Worm (Caenorhabditis elegans): ENCODE results near the gene H06A10.1.

DNA sequence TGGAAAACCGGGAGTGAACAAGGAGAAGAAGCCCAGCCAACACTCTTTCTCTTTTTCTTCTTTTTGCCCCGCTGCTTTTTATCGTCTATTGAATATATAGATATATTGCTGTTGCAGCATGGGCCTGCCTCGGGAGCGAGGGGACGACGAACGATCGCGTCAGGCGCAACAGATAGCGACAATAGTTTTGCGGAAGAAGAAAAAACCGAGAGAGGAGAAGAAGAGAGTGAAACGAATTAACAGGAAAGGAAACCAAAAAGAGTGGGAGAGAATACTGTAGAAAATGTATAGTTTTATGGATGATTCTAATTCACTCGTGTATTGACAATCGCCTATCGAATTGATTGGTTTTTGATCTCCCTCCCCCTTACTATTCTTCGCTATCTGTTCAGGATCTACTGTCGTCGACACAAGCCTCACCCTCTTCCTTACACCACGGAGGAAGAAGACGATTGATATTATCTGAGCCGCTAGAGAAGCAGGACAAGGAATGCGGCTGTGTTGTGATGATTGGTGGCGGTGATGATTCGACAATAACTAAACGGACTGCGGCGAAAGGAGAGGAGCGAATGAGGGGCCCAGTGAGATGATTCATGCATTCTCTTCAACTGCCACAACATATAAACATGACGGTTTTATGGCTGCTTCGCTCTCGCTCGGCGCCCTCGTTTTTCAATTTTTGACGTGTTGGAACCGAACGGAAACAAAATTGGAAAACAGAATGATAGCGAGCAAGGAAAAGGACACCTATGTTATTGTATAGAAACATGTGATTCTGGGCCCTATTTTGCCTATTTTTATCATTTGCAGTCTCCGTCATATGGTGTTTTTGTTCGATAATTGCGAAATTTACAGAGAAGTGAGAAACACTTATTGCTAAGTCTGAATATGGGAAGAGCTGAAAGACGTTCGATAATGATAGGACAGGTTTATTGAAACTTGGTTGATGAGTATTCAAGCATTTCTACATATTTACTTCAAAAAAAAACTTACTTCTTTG is 19.2 kb downstream of the H06A10.1 start:
- TF ChIP-seq ceh-48 (tag; optimal IDR thresholded peaks at IDR 0.05) (no peak), sox-2 (GFP tag; IDR thresholded peaks at IDR 0.05) (no peak), lin-11 (tag; optimal IDR thresholded peaks at IDR 0.05) (no peak), ref-2 (tag; optimal IDR thresholded peaks at IDR 0.05) (no peak)

Measured in whole organism, late embryonic.